Worm (Caenorhabditis elegans): Measurements from ENCODE around the gene dsc-1.

Gene dsc-1

ce11 chrX:14983274-14983673 lies 51.4 kb downstream of the dsc-1 start, which contains the start of gene rbg-1 (continued):
- peak; percentile 58; the same call in 1 of the 2 replicates for TF ChIP-seq ctbp-1 (GFP tag; IDR thresholded peaks at IDR 0.05)
- 0 out of 2 replicates have a peak, but pooled peaks have one; percentile 16 for TF ChIP-seq ceh-44 (GFP tag; IDR thresholded peaks at IDR 0.05)
- TF ChIP-seq nhr-25 (tag; optimal IDR thresholded peaks at IDR 0.05; ENCODE audit: borderline replicate concordance, insufficient read depth), result peak; percentile 47
- no peak for TF ChIP-seq F26F4.8 (GFP tag; conservative IDR thresholded peaks at IDR 0.05)
- no peak for TF ChIP-seq dmd-9 (GFP tag; IDR thresholded peaks at IDR 0.05)
- TF ChIP-seq tag-97 (GFP tag; IDR thresholded peaks at IDR 0.05), result no peak
- TF ChIP-seq dmd-6 (GFP tag; IDR thresholded peaks at IDR 0.05), result peak; percentile 66
- TF ChIP-seq aha-1 (tag), result peak; percentile 87

ce11 chrX:14982525-14982924 lies 52.1 kb downstream of the dsc-1 start, which contains the start of gene plp-2:
plp-2 (minus strand) TSS chrX:14982804.
- peak; percentile 62 for TF ChIP-seq lin-38 (GFP tag; IDR thresholded peaks at IDR 0.05)
- no peak for TF ChIP-seq F49E8.2 (tag; optimal IDR thresholded peaks at IDR 0.05; ENCODE audit: borderline replicate concordance)
- TF ChIP-seq F44E2.7 (GFP tag; IDR thresholded peaks at IDR 0.05), result no peak
- no peak for TF ChIP-seq lin-29 (GFP tag; IDR thresholded peaks at IDR 0.05)
- TF ChIP-seq hlh-30 (tag; optimal IDR thresholded peaks at IDR 0.05; ENCODE audit: insufficient read depth), result peak; percentile 37
- TF ChIP-seq mep-1 (tag; optimal IDR thresholded peaks at IDR 0.05), result no peak
- peak in 1 of 2 experiments; percentile 79 for TF ChIP-seq unc-62 (GFP tag; optimal IDR thresholded peaks at IDR 0.05 in 1 of 2)
- no peak for TF ChIP-seq unc-62 (tag; optimal IDR thresholded peaks at IDR 0.05)
- TF ChIP-seq unc-39 (tag; optimal IDR thresholded peaks at IDR 0.05), result no peak

ce11 chrX:14981620-14982019 lies 53.0 kb downstream of the dsc-1 start:
- TF ChIP-seq pqm-1 (tag; optimal IDR thresholded peaks at IDR 0.05), result peak; percentile 30
- TF ChIP-seq T20F7.1 (GFP tag; optimal IDR thresholded peaks at IDR 0.05), result peak; percentile 2
- TF ChIP-seq dmd-6 (GFP tag; IDR thresholded peaks at IDR 0.05), result peak; percentile 55
- TF ChIP-seq lin-38 (GFP tag; IDR thresholded peaks at IDR 0.05), result peak; percentile 55
- 0 out of 2 replicates have a peak, but pooled peaks have one; percentile 38 for TF ChIP-seq php-3 (GFP tag; IDR thresholded peaks at IDR 0.05)

All from whole organism, L4 larva.